Worm (Caenorhabditis elegans) whole organism, L3 larva: ENCODE measurements around the gene mrpl-12.

Experiments used
- R02D3.7 ChIP-seq: fragments of 150-350 bp; optimal IDR thresholded peaks from 2 replicates; lab custom pipeline; 2014; ENCODE audit warnings: missing biosample characterization, missing genetic modification characterization
- aly-2 ChIP-seq: fragments of 150-350 bp; optimal IDR thresholded peaks from 2 replicates; lab custom pipeline; 2014; ENCODE audit warnings: missing biosample characterization, missing genetic modification characterization
- ceh-16 ChIP-seq: sonication (generic microtip); optimal IDR thresholded peaks from 2 replicates; lab custom pipeline; 2017; ENCODE audit warnings: missing biosample characterization, missing genetic modification characterization
- ceh-28 ChIP-seq: fragments of 150-350 bp; optimal IDR thresholded peaks from 2 replicates; lab custom pipeline; 2014; ENCODE audit warnings: missing biosample characterization, missing genetic modification reagents, missing genetic modification characterization
- ceh-9 ChIP-seq: sonication (generic microtip); optimal IDR thresholded peaks from 2 replicates; lab custom pipeline; 2018; ENCODE audit warnings: missing biosample characterization, missing genetic modification characterization
- egl-27 ChIP-seq: sonication (generic microtip); optimal IDR thresholded peaks from 4 replicates; lab custom pipeline; 2017; ENCODE audit warnings: missing biosample characterization, missing genetic modification reagents, missing genetic modification characterization
- egl-5 ChIP-seq: fragments of 150-350 bp; optimal IDR thresholded peaks from 2 replicates; lab custom pipeline; 2017; ENCODE audit warnings: missing biosample characterization, missing genetic modification reagents, missing genetic modification characterization, inconsistent platforms
- elt-1 ChIP-seq: fragments of 150-350 bp; optimal IDR thresholded peaks from 2 replicates; lab custom pipeline; 2014; ENCODE audit warnings: missing biosample characterization, missing genetic modification characterization
- elt-2 ChIP-seq: sonication (generic microtip); optimal IDR thresholded peaks from 2 replicates; lab custom pipeline; 2016; ENCODE audit warnings: missing genetic modification reagents, mild to moderate bottlenecking, missing genetic modification characterization, missing compliant biosample characterization
- elt-3 ChIP-seq, 3 experiments: fragments of 150-350 bp in 1 of 3; sonication (generic microtip) in 2 of 3; optimal IDR thresholded peaks; 2 replicates in 2 of 3; 4 replicates in 1 of 3; lab custom pipeline; 2014 to 2017; ENCODE audit warnings: missing biosample characterization in 3 of 3, missing genetic modification characterization in 3 of 3
- eor-1 ChIP-seq, 2 experiments: fragments of 150-350 bp; optimal IDR thresholded peaks; 2 replicates each; lab custom pipeline; 2014 to 2018; ENCODE audit warnings: missing biosample characterization in 2 of 2, missing genetic modification characterization in 2 of 2
- fkh-10 ChIP-seq: sonication (generic microtip); optimal IDR thresholded peaks from 2 replicates; lab custom pipeline; 2017; ENCODE audit warnings: missing biosample characterization, missing genetic modification reagents, missing genetic modification characterization
- fos-1 ChIP-seq: fragments of 150-350 bp; optimal IDR thresholded peaks from 2 replicates; lab custom pipeline; 2014; ENCODE audit warnings: missing biosample characterization, missing genetic modification characterization
- hmg-11 ChIP-seq: sonication (generic microtip); optimal IDR thresholded peaks from 2 replicates; lab custom pipeline; 2016; ENCODE audit warnings: missing genetic modification characterization, missing compliant biosample characterization
- lin-15B ChIP-seq: fragments of 150-350 bp; optimal IDR thresholded peaks from 2 replicates; lab custom pipeline; 2014; ENCODE audit warnings: missing biosample characterization, missing genetic modification characterization
- lsy-12 ChIP-seq: sonication (generic microtip); optimal IDR thresholded peaks from 2 replicates; lab custom pipeline; 2016; ENCODE audit warnings: mild to moderate bottlenecking, missing genetic modification characterization, missing compliant biosample characterization
- mdl-1 ChIP-seq: fragments of 150-350 bp; optimal IDR thresholded peaks from 2 replicates; lab custom pipeline; 2014; ENCODE audit warnings: missing biosample characterization, missing genetic modification characterization
- mml-1 ChIP-seq: fragments of 150-350 bp; sonication (generic microtip); optimal IDR thresholded peaks from 3 replicates; lab custom pipeline; 2014; ENCODE audit warnings: missing biosample characterization, missing genetic modification characterization
- nfya-1 ChIP-seq: sonication (generic microtip); optimal IDR thresholded peaks from 2 replicates; lab custom pipeline; 2017; ENCODE audit warnings: missing genetic modification characterization, mild to moderate bottlenecking, missing compliant biosample characterization, antibody characterized with exemption, moderate library complexity; ENCODE audit not compliant: insufficient read depth
- nhr-11 ChIP-seq: fragments of 150-350 bp; optimal IDR thresholded peaks from 2 replicates; lab custom pipeline; 2014; ENCODE audit warnings: missing biosample characterization, missing genetic modification characterization
- nhr-23 ChIP-seq: fragments of 150-350 bp; optimal IDR thresholded peaks from 2 replicates; lab custom pipeline; 2014; ENCODE audit warnings: missing biosample characterization, missing genetic modification reagents, missing genetic modification characterization
- nhr-28 ChIP-seq: fragments of 150-350 bp; optimal IDR thresholded peaks from 2 replicates; lab custom pipeline; 2014; ENCODE audit warnings: missing biosample characterization, missing genetic modification characterization
- nhr-43 ChIP-seq: sonication (generic microtip); optimal IDR thresholded peaks from 2 replicates; lab custom pipeline; 2016; ENCODE audit warnings: mild to moderate bottlenecking, missing genetic modification characterization, missing compliant biosample characterization; ENCODE audit not compliant: poor library complexity, severe bottlenecking
- nhr-67 ChIP-seq: fragments of 150-350 bp; optimal IDR thresholded peaks from 2 replicates; lab custom pipeline; 2014; ENCODE audit warnings: missing biosample characterization, missing genetic modification characterization
- nhr-76 ChIP-seq: fragments of 150-350 bp; sonication (generic microtip); optimal IDR thresholded peaks from 5 replicates; lab custom pipeline; 2014; ENCODE audit warnings: missing biosample characterization, missing genetic modification characterization
- skn-1 ChIP-seq: fragments of 150-350 bp; optimal IDR thresholded peaks from 2 replicates; lab custom pipeline; 2014; ENCODE audit warnings: missing biosample characterization, missing genetic modification characterization
- snpc-4 ChIP-seq: fragments of 150-350 bp; optimal IDR thresholded peaks from 2 replicates; lab custom pipeline; 2014; ENCODE audit warnings: missing biosample characterization, missing genetic modification characterization
- tbx-2 ChIP-seq: sonication (generic microtip); optimal IDR thresholded peaks from 2 replicates; lab custom pipeline; 2016; ENCODE audit warnings: mild to moderate bottlenecking, missing genetic modification characterization, missing compliant biosample characterization
- unc-39 ChIP-seq: sonication (generic microtip); optimal IDR thresholded peaks from 4 replicates; lab custom pipeline; 2017; ENCODE audit warnings: missing biosample characterization, missing genetic modification characterization
- unc-62 ChIP-seq: fragments of 150-350 bp; sonication (generic microtip); optimal IDR thresholded peaks from 4 replicates; lab custom pipeline; 2014; ENCODE audit warnings: missing biosample characterization, missing genetic modification reagents, missing genetic modification characterization
- ztf-4 ChIP-seq: fragments of 150-350 bp; optimal IDR thresholded peaks from 2 replicates; lab custom pipeline; 2014; ENCODE audit warnings: missing biosample characterization, missing genetic modification characterization

mrpl-12 gene

ce11 chrIII:10678971-10679370, 28.6 kb upstream of the mrpl-12 start, which contains the start of gene Y39A1A.16:
Y39A1A.16 (plus strand) TSS chrIII:10679271.
- TF ChIP-seq hmg-11 (tag; lab: Kevin White, UChicago), result no peak
- TF ChIP-seq elt-2 (tag; lab: Kevin White, UChicago), result no peak
- TF ChIP-seq ztf-4 (tag; lab: Kevin White, UChicago), result no peak
- no peak for TF ChIP-seq aly-2 (tag; lab: Kevin White, UChicago)
- no peak for TF ChIP-seq lsy-12 (tag; lab: Kevin White, UChicago)
- TF ChIP-seq mml-1 (tag; lab: Kevin White, UChicago), result no peak
- no peak for TF ChIP-seq eor-1 (tag; optimal IDR thresholded peaks at IDR 0.05; lab: Kevin White, UChicago)
- no peak for TF ChIP-seq nhr-43
- no peak for TF ChIP-seq lin-15B (tag; lab: Kevin White, UChicago)
- no peak for TF ChIP-seq nhr-67 (tag; lab: Kevin White, UChicago)
- TF ChIP-seq nhr-23, result no peak
- no peak for TF ChIP-seq ceh-9 (tag; lab: Kevin White, UChicago)
- TF ChIP-seq mdl-1, result no peak
- no peak for TF ChIP-seq R02D3.7 (tag; lab: Kevin White, UChicago)

DNA sequence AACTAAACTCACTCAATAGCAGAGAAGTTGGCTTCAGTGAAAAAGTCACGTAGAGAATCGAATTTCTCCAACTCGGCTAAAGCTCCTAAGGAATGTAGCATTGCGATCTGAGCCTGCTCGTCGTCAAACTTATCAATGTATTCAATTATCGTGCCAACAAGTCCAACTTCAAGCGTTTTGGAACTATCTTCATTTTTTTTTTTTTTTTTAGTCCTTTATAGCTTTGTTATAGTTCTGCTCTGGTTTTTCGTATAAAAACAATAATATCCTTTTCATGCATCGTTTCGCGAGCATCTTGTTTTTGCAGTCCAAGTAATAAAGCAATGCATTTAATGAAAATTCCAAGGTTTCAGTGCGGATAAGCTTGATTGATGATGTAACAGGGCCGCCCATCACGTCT, 18.5 kb upstream of the mrpl-12 start, which contains the start of gene Y39A1A.31:
Gene Y39A1A.31, minus strand, starts transcription at position 101 of the 400 bp plus-strand sequence.
- TF ChIP-seq ceh-28 (no peak), lsy-12 (tag; lab: Kevin White, UChicago) (no peak)
- TF ChIP-seq, all 47 proteins: peak for 0

DNA sequence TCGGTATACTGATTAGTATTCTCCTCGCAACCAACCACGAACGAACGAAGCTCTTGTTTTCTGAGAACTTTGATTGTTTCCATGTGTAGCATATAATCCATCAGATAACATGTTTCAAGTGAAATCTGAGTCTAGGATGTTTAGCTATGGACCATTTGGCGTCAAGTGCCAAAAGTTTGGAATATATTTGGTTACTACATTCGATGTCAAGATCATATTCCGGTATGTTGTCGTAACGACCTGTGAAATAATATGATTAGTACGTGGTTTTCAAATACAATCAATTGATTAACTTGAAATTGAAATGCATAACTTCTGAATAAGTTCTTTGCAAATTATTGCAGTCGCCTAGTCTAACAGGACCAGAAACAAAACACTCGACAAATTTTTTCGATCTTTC, 16.5 kb upstream of the mrpl-12 start, which contains the start of gene Y39A1A.17:
Gene Y39A1A.17, minus strand, starts transcription at position 101 of the 400 bp plus-strand sequence.
- TF ChIP-seq nhr-11 (tag; lab: Kevin White, UChicago), result no peak
- TF ChIP-seq elt-2 (tag; lab: Kevin White, UChicago), result no peak
- TF ChIP-seq ztf-4 (tag; lab: Kevin White, UChicago), result no peak
- TF ChIP-seq fkh-10 (GFP tag; lab: Kevin White, UChicago), result no peak
- no peak for TF ChIP-seq ceh-9 (tag; lab: Kevin White, UChicago)
- TF ChIP-seq fos-1 (tag; lab: Kevin White, UChicago), result no peak

- no peak for TF ChIP-seq ceh-28
- TF ChIP-seq skn-1 (tag; lab: Kevin White, UChicago), result no peak
- no peak for TF ChIP-seq nhr-76 (tag; lab: Kevin White, UChicago)
- TF ChIP-seq ceh-16 (tag; lab: Kevin White, UChicago), result no peak
- TF ChIP-seq tbx-2 (tag; lab: Kevin White, UChicago), result no peak
- no peak for TF ChIP-seq unc-39 (tag; lab: Kevin White, UChicago)
- no peak for TF ChIP-seq nhr-28
Measured at ce11 chrIII:10694294-10694693, 13.3 kb upstream of the mrpl-12 start, which contains the start of the genes Y39A1A.18 and fmo-3. Y39A1A.18 (minus strand) TSS chrIII:10694485. fmo-3 (plus strand) TSS chrIII:10694681.

ce11 chrIII:10700460-10700859, 7.1 kb upstream of the mrpl-12 start, which contains the start of gene Y39A1A.20:
Y39A1A.20 (minus strand) TSS chrIII:10700560.
- TF ChIP-seq egl-5 (tag; lab: Kevin White, UChicago) (no peak), fos-1 (tag; lab: Kevin White, UChicago) (no peak), elt-3 (tag; optimal IDR thresholded peaks at IDR 0.05; lab: Kevin White, UChicago) (no peak), snpc-4 (tag; lab: Kevin White, UChicago) (no peak), nhr-43 (no peak), unc-62 (no peak), mml-1 (tag; lab: Kevin White, UChicago) (no peak), egl-27 (tag; lab: Kevin White, UChicago) (no peak), elt-1 (tag; lab: Kevin White, UChicago) (no peak), tbx-2 (tag; lab: Kevin White, UChicago) (no peak), fkh-10 (GFP tag; lab: Kevin White, UChicago) (no peak), nhr-67 (tag; lab: Kevin White, UChicago) (no peak)

ce11 chrIII:10702805-10703204, 4.8 kb upstream of the mrpl-12 start:
- TF ChIP-seq nfya-1 (tag; lab: Kevin White, UChicago) (peak; percentile 86), tbx-2 (tag; lab: Kevin White, UChicago) (no peak)
